Worm (Caenorhabditis elegans) whole organism, L3 larva: ENCODE results near the gene Y50D4A.4.

ENCODE experiments used
- fos-1 ChIP-seq: fragments of 150-350 bp; optimal IDR thresholded peaks from 2 replicates; lab custom pipeline; 2014; ENCODE audit warnings: missing biosample characterization, missing genetic modification characterization
- mdl-1 ChIP-seq: fragments of 150-350 bp; optimal IDR thresholded peaks from 2 replicates; lab custom pipeline; 2014; ENCODE audit warnings: missing biosample characterization, missing genetic modification characterization
- nhr-237 ChIP-seq: fragments of 150-350 bp; optimal IDR thresholded peaks from 2 replicates; lab custom pipeline; 2014; ENCODE audit warnings: missing biosample characterization, missing genetic modification characterization
- nhr-43 ChIP-seq: sonication (generic microtip); optimal IDR thresholded peaks from 2 replicates; lab custom pipeline; 2016; ENCODE audit warnings: mild to moderate bottlenecking, missing genetic modification characterization, missing compliant biosample characterization; ENCODE audit not compliant: poor library complexity, severe bottlenecking

- TF ChIP-seq nhr-237 (tag; lab: Kevin White, UChicago) (no peak), fos-1 (tag; lab: Kevin White, UChicago) (no peak), mdl-1 (tag; lab: Kevin White, UChicago) (no peak), nhr-43 (tag; lab: Kevin White, UChicago) (no peak)
Observed at ce11 chrV:1153387-1153786, 42.5 kb downstream of the Y50D4A.4 start.
